Worm (Caenorhabditis elegans) whole organism, L2 larva: Measurements from ENCODE around the gene phb-2.

ENCODE experiments used
- alr-1 ChIP-seq: fragments of 150-350 bp; optimal IDR thresholded peaks from 2 replicates; lab custom pipeline; 2014; ENCODE audit warnings: missing biosample characterization, missing genetic modification characterization
- ceh-82 ChIP-seq: fragments of 150-350 bp; optimal IDR thresholded peaks from 2 replicates; lab custom pipeline; 2014; ENCODE audit warnings: missing biosample characterization, missing genetic modification characterization
- fos-1 ChIP-seq: fragments of 150-350 bp; optimal IDR thresholded peaks from 2 replicates; lab custom pipeline; 2014; ENCODE audit warnings: missing biosample characterization, missing genetic modification characterization
- mab-5 ChIP-seq: fragments of 150-350 bp; optimal IDR thresholded peaks from 2 replicates; lab custom pipeline; 2014; ENCODE audit warnings: missing biosample characterization, missing genetic modification characterization
- mbf-1 ChIP-seq: sonication (generic microtip); optimal IDR thresholded peaks from 2 replicates; lab custom pipeline; 2017; ENCODE audit warnings: missing biosample characterization, missing genetic modification characterization
- nhr-23 ChIP-seq: fragments of 150-350 bp; optimal IDR thresholded peaks from 2 replicates; lab custom pipeline; 2014; ENCODE audit warnings: missing biosample characterization, missing genetic modification reagents, missing genetic modification characterization
- nhr-77 ChIP-seq: fragments of 150-350 bp; optimal IDR thresholded peaks from 2 replicates; lab custom pipeline; 2014; ENCODE audit warnings: missing biosample characterization, missing genetic modification characterization
- unc-62 ChIP-seq: fragments of 150-350 bp; optimal IDR thresholded peaks from 2 replicates; lab custom pipeline; 2014; ENCODE audit warnings: missing biosample characterization, missing genetic modification reagents, missing genetic modification characterization
- ztf-11 ChIP-seq: sonication (generic microtip); optimal IDR thresholded peaks from 2 replicates; lab custom pipeline; 2017; ENCODE audit warnings: missing biosample characterization, missing genetic modification characterization

- no peak for TF ChIP-seq ztf-11 (tag; lab: Kevin White, UChicago)
- TF ChIP-seq alr-1, result no peak
- no peak for TF ChIP-seq nhr-77 (tag; lab: Kevin White, UChicago)
- TF ChIP-seq unc-62 (GFP tag; lab: Kevin White, UChicago), result no peak
- no peak for TF ChIP-seq mbf-1 (tag; lab: Kevin White, UChicago)
- no peak for TF ChIP-seq ceh-82 (tag; lab: Kevin White, UChicago)
- TF ChIP-seq fos-1, result no peak
- TF ChIP-seq mab-5 (tag; lab: Kevin White, UChicago), result no peak
- TF ChIP-seq nhr-23 (tag; lab: Kevin White, UChicago), result no peak
Measured at ce11 chrII:6230116-6230515, 21.1 kb upstream of the phb-2 start.
